Fruit fly (Drosophila melanogaster) whole organism, embryonic: Measurements from ENCODE around the gene CG31798.

Experiments used
- ATbp ChIP-seq: fragments of 200-800 bp; sonication (Bioruptor generic); optimal IDR thresholded peaks from 2 replicates; lab custom pipeline; 2017; ENCODE audit warnings: missing biosample characterization, mild to moderate bottlenecking, missing genetic modification characterization, missing genetic modification reagents
- Ada2b ChIP-seq: fragments of 200-800 bp; sonication (Bioruptor generic); IDR thresholded peaks from 2 replicates; pipeline ENCODE4 v1.3.6; 2022; ENCODE audit warnings: missing biosample characterization, missing genetic modification characterization
- CG10462 ChIP-seq: fragments of 200-800 bp; sonication (Bioruptor generic); optimal IDR thresholded peaks from 2 replicates; lab custom pipeline; 2016; ENCODE audit warnings: missing biosample characterization, missing genetic modification characterization
- CG11093 ChIP-seq: fragments of 200-800 bp; sonication (Bioruptor generic); IDR thresholded peaks from 3 replicates; pipeline ENCODE4 v1.3.6; 2022; ENCODE audit warnings: missing biosample characterization, missing genetic modification characterization
- CG11247 ChIP-seq: fragments of 200-800 bp; sonication (Bioruptor generic); IDR thresholded peaks from 2 replicates; pipeline ENCODE4 v1.3.6; 2022; ENCODE audit warnings: missing biosample characterization, missing genetic modification characterization
- CG12155 ChIP-seq: fragments of 200-800 bp; sonication (Bioruptor generic); optimal IDR thresholded peaks from 3 replicates; lab custom pipeline; 2016; ENCODE audit warnings: missing biosample characterization, missing genetic modification characterization
- CG13424 ChIP-seq: fragments of 200-800 bp; sonication (Bioruptor generic); optimal IDR thresholded peaks from 2 replicates; lab custom pipeline; 2019; ENCODE audit warnings: missing biosample characterization, mild to moderate bottlenecking, missing genetic modification characterization, moderate library complexity
- CG16863 ChIP-seq: fragments of 200-800 bp; sonication (Bioruptor generic); optimal IDR thresholded peaks from 3 replicates; lab custom pipeline; 2016; ENCODE audit warnings: missing biosample characterization, missing genetic modification characterization
- CG17829 ChIP-seq: fragments of 200-800 bp; optimal IDR thresholded peaks from 2 replicates; lab custom pipeline; 2019; ENCODE audit warnings: missing biosample characterization, mild to moderate bottlenecking, missing genetic modification characterization, moderate library complexity
- CG2120 ChIP-seq: fragments of 200-800 bp; sonication (Bioruptor generic); optimal IDR thresholded peaks from 3 replicates; lab custom pipeline; 2016; ENCODE audit warnings: missing biosample characterization, missing genetic modification characterization
- CG2678 ChIP-seq: fragments of 200-800 bp; sonication (Bioruptor generic); optimal IDR thresholded peaks from 3 replicates; lab custom pipeline; 2019; ENCODE audit warnings: missing biosample characterization, mild to moderate bottlenecking, missing genetic modification characterization, moderate library complexity
- CG2875 ChIP-seq: fragments of 200-800 bp; sonication (Bioruptor generic); optimal IDR thresholded peaks from 2 replicates; lab custom pipeline; 2017; ENCODE audit warnings: missing biosample characterization, mild to moderate bottlenecking, missing genetic modification characterization, missing genetic modification reagents
- CG2889 ChIP-seq: fragments of 200-800 bp; sonication (Bioruptor generic); IDR thresholded peaks from 3 replicates; pipeline ENCODE4 v1.3.6; 2022; ENCODE audit warnings: missing biosample characterization, missing genetic modification characterization
- CG31224 ChIP-seq: fragments of 200-800 bp; sonication (Bioruptor generic); IDR thresholded peaks from 2 replicates; pipeline ENCODE4 v1.3.6; 2022; ENCODE audit warnings: missing biosample characterization, missing genetic modification characterization
- CG31388 ChIP-seq: fragments of 200-800 bp; sonication (Bioruptor generic); optimal IDR thresholded peaks from 2 replicates; lab custom pipeline; 2016; ENCODE audit warnings: missing biosample characterization, missing genetic modification characterization
- CG3726 ChIP-seq: fragments of 200-800 bp; sonication (Bioruptor generic); IDR thresholded peaks from 3 replicates; pipeline ENCODE4, ENCODE4 v1.3.6; 2022; ENCODE audit warnings: missing biosample characterization, missing genetic modification characterization
- CG7357 ChIP-seq: fragments of 200-800 bp; sonication (Bioruptor generic); IDR thresholded peaks from 3 replicates; pipeline ENCODE4 v1.3.6; 2022; ENCODE audit warnings: missing biosample characterization, missing genetic modification characterization
- CG7839 ChIP-seq: fragments of 200-800 bp; sonication (Bioruptor generic); optimal IDR thresholded peaks from 3 replicates; lab custom pipeline; 2018; ENCODE audit warnings: missing biosample characterization, mild to moderate bottlenecking, missing genetic modification characterization, moderate library complexity
- CG8765 ChIP-seq: fragments of 200-800 bp; sonication (Bioruptor generic); IDR thresholded peaks from 2 replicates; pipeline ENCODE4 v1.3.6; 2022; ENCODE audit warnings: missing biosample characterization, missing genetic modification characterization
- CG9797 ChIP-seq: fragments of 200-800 bp; sonication (Bioruptor generic); optimal IDR thresholded peaks from 3 replicates; lab custom pipeline; 2018; ENCODE audit warnings: missing biosample characterization, mild to moderate bottlenecking, missing genetic modification characterization
- CTCF ChIP-seq: fragments of 200-800 bp; sonication (Bioruptor generic); optimal IDR thresholded peaks from 2 replicates; lab custom pipeline; 2017; ENCODE audit warnings: missing biosample characterization, mild to moderate bottlenecking, missing genetic modification characterization, moderate library complexity
- Gsc ChIP-seq: fragments of 200-800 bp; sonication (Bioruptor generic); IDR thresholded peaks from 2 replicates; pipeline ENCODE4 v1.3.6; 2022; ENCODE audit warnings: missing biosample characterization, missing genetic modification characterization
- Gug ChIP-seq: fragments of 200-800 bp; sonication (Bioruptor generic); IDR thresholded peaks from 4 replicates; pipeline ENCODE4 v1.3.6; 2022; ENCODE audit warnings: missing biosample characterization, missing genetic modification characterization
- H15 ChIP-seq: fragments of 200-800 bp; sonication (Bioruptor generic); IDR thresholded peaks from 3 replicates; pipeline ENCODE4 v1.3.6; 2022; ENCODE audit warnings: missing biosample characterization, missing genetic modification characterization
- H2.0 ChIP-seq: fragments of 200-800 bp; sonication (Bioruptor generic); IDR thresholded peaks from 2 replicates; pipeline ENCODE4 v1.3.6; 2022; ENCODE audit warnings: missing biosample characterization, missing genetic modification characterization
- HHEX ChIP-seq: fragments of 200-800 bp; sonication (Bioruptor generic); optimal IDR thresholded peaks from 3 replicates; lab custom pipeline; 2017; ENCODE audit warnings: missing biosample characterization, mild to moderate bottlenecking, missing genetic modification characterization, missing genetic modification reagents
- HLH54F ChIP-seq: fragments of 200-800 bp; sonication (Bioruptor generic); optimal IDR thresholded peaks from 3 replicates; lab custom pipeline; 2016; ENCODE audit warnings: missing biosample characterization, missing genetic modification characterization
- Hmr ChIP-seq: fragments of 200-800 bp; sonication (Bioruptor generic); optimal IDR thresholded peaks from 3 replicates; lab custom pipeline; 2017; ENCODE audit warnings: mild to moderate bottlenecking, missing biosample characterization, missing genetic modification reagents, missing genetic modification characterization
- Hr3 ChIP-seq: fragments of 200-800 bp; sonication (Bioruptor generic); optimal IDR thresholded peaks from 3 replicates; lab custom pipeline; 2016; ENCODE audit warnings: missing biosample characterization, missing genetic modification characterization
- Ptx1 ChIP-seq: fragments of 200-800 bp; sonication (Bioruptor generic); IDR thresholded peaks from 2 replicates; pipeline ENCODE4 v1.3.6; 2022; ENCODE audit warnings: missing biosample characterization, missing genetic modification characterization
- Sox100B ChIP-seq: fragments of 200-800 bp; sonication (Bioruptor generic); optimal IDR thresholded peaks from 3 replicates; lab custom pipeline; 2018; ENCODE audit warnings: missing biosample characterization, mild to moderate bottlenecking, missing genetic modification characterization
- Taf1 ChIP-seq: fragments of 200-800 bp; sonication (Bioruptor generic); IDR thresholded peaks from 2 replicates; pipeline ENCODE4 v1.3.6; 2022; ENCODE audit warnings: missing biosample characterization, missing genetic modification characterization
- bcd ChIP-seq: fragments of 200-800 bp; sonication (Bioruptor generic); optimal IDR thresholded peaks from 2 replicates; lab custom pipeline; 2017; ENCODE audit warnings: missing biosample characterization, mild to moderate bottlenecking, missing genetic modification characterization
- caup ChIP-seq: fragments of 200-800 bp; sonication (Bioruptor generic); optimal IDR thresholded peaks from 3 replicates; lab custom pipeline; 2017; ENCODE audit warnings: missing biosample characterization, mild to moderate bottlenecking, missing genetic modification characterization, moderate library complexity; ENCODE audit not compliant: severe bottlenecking
- chm ChIP-seq: fragments of 200-800 bp; sonication (Bioruptor generic); IDR thresholded peaks from 2 replicates; pipeline ENCODE4 v1.3.6; 2022; ENCODE audit warnings: missing biosample characterization, missing genetic modification characterization
- ci ChIP-seq: fragments of 200-800 bp; sonication (Bioruptor generic); IDR thresholded peaks from 3 replicates; pipeline ENCODE4 v1.3.6; 2022; ENCODE audit warnings: missing biosample characterization, missing genetic modification characterization
- eve ChIP-seq, 2 experiments: fragments of >200 bp; optimal IDR thresholded peaks; 2 replicates each; lab custom pipeline; 2017; ENCODE audit warnings: missing biosample characterization in 2 of 2, missing genetic modification characterization in 2 of 2
- gem ChIP-seq: fragments of 200-800 bp; sonication (Bioruptor generic); optimal IDR thresholded peaks from 2 replicates; lab custom pipeline; 2019; ENCODE audit warnings: missing biosample characterization, mild to moderate bottlenecking, missing genetic modification characterization, moderate library complexity
- nmo ChIP-seq: fragments of 200-800 bp; sonication (Bioruptor generic); optimal IDR thresholded peaks from 2 replicates; lab custom pipeline; 2018; ENCODE audit warnings: missing biosample characterization, mild to moderate bottlenecking, missing genetic modification characterization, moderate library complexity
- odd ChIP-seq: fragments of 200-800 bp; sonication (Bioruptor generic); optimal IDR thresholded peaks from 2 replicates; lab custom pipeline; 2017; ENCODE audit warnings: missing biosample characterization, mild to moderate bottlenecking, missing genetic modification characterization
- peb ChIP-seq: fragments of 200-800 bp; sonication (Bioruptor generic); IDR thresholded peaks from 2 replicates; pipeline ENCODE4 v1.3.6; 2022; ENCODE audit warnings: missing biosample characterization, missing genetic modification characterization
- pum ChIP-seq: fragments of 200-800 bp; sonication (Bioruptor generic); optimal IDR thresholded peaks from 2 replicates; lab custom pipeline; 2016; ENCODE audit warnings: missing biosample characterization, missing genetic modification characterization
- row ChIP-seq: fragments of 200-800 bp; sonication (Bioruptor generic); IDR thresholded peaks from 3 replicates; pipeline ENCODE4 v1.3.6; 2022; ENCODE audit warnings: missing biosample characterization, missing genetic modification characterization
- sens-2 ChIP-seq: fragments of 200-800 bp; sonication (Bioruptor generic); IDR thresholded peaks from 2 replicates; pipeline ENCODE4 v1.3.6; 2022; ENCODE audit warnings: missing biosample characterization, missing genetic modification characterization
- sim ChIP-seq: fragments of 200-800 bp; sonication (Bioruptor generic); IDR thresholded peaks from 2 replicates; pipeline ENCODE4 v1.3.6; 2022; ENCODE audit warnings: missing biosample characterization, missing genetic modification characterization
- tap ChIP-seq: fragments of 200-800 bp; optimal IDR thresholded peaks from 3 replicates; lab custom pipeline; 2019; ENCODE audit warnings: missing biosample characterization, mild to moderate bottlenecking, missing genetic modification characterization, moderate library complexity
- tna ChIP-seq: fragments of 200-800 bp; sonication (Bioruptor generic); IDR thresholded peaks from 2 replicates; pipeline ENCODE4 v1.3.6; 2022; ENCODE audit warnings: missing biosample characterization, missing genetic modification characterization; ENCODE audit not compliant: partially characterized antibody
- trem ChIP-seq: fragments of 200-800 bp; optimal IDR thresholded peaks from 3 replicates; lab custom pipeline; 2019; ENCODE audit warnings: missing biosample characterization, mild to moderate bottlenecking, missing genetic modification characterization, moderate library complexity
- zen2 ChIP-seq: fragments of 200-800 bp; sonication (Bioruptor generic); IDR thresholded peaks from 3 replicates; pipeline ENCODE4 v1.3.6; 2022; ENCODE audit warnings: missing biosample characterization, missing genetic modification characterization; ENCODE audit not compliant: partially characterized antibody

CG31798 gene

dm6 chr2L:19377129-19378083 is 16.6 kb upstream of the CG31798 start (continued):
- TF ChIP-seq ci (GFP tag; lab: Robert Waterston, UW) (peak; percentile 68; the same call in 2 of the 3 replicates), CG11093 (0 out of 3 replicates have a peak, but pooled peaks have one; percentile 34), CG2120 (GFP tag; lab: Kevin White, UChicago) (peak; percentile 18), ATbp (no peak), Gug (peak; percentile 26; the same call in 1 of the 4 replicates), CG17829 (tag; lab: Kevin White, UChicago) (peak; percentile 70), CG7839 (tag; lab: Kevin White, UChicago) (peak; percentile 59), odd (peak; percentile 8), CG12155 (GFP tag; lab: Kevin White, UChicago) (peak; percentile 33), Taf1 (GFP tag; lab: Robert Waterston, UW) (no peak), tna (GFP tag; lab: Robert Waterston, UW) (no peak), CG13424 (tag; lab: Kevin White, UChicago) (peak; percentile 52), H2.0 (GFP tag; lab: Robert Waterston, UW) (peak; percentile 48), bcd (peak; percentile 41), CTCF (no peak), trem (peak; percentile 49), CG3726 (no peak), CG11247 (GFP tag; lab: Robert Waterston, UW) (peak; percentile 43; the same call in 1 of the 2 replicates), zen2 (GFP tag; lab: Robert Waterston, UW) (no peak), pum (GFP tag; lab: Kevin White, UChicago) (no peak), CG2875 (GFP tag; lab: Kevin White, UChicago) (peak; percentile 49), Ptx1 (GFP tag; lab: Robert Waterston, UW) (peak; percentile 36; the same call in 1 of the 2 replicates), caup (GFP tag; lab: Kevin White, UChicago) (no peak), CG16863 (GFP tag; lab: Kevin White, UChicago) (peak; percentile 3), Ada2b (GFP tag; lab: Robert Waterston, UW) (0 out of 2 replicates have a peak, but pooled peaks have one; percentile 22), gem (tag; lab: Kevin White, UChicago) (peak; percentile 73), CG2678 (tag; lab: Kevin White, UChicago) (peak; percentile 69), CG9797 (no peak), CG31388 (no peak), nmo (GFP tag; lab: Kevin White, UChicago) (peak; percentile 58), row (GFP tag; lab: Robert Waterston, UW) (peak; percentile 74), sens-2 (peak; percentile 62; the same call in 1 of the 2 replicates), Hmr (peak; percentile 9), tap (peak; percentile 53), chm (peak; percentile 71; the same call in 1 of the 2 replicates), CG10462 (GFP tag; lab: Kevin White, UChicago) (peak; percentile 19), Sox100B (peak; percentile 46), CG31224 (GFP tag; lab: Robert Waterston, UW) (0 out of 2 replicates have a peak, but pooled peaks have one; percentile 7), CG7357 (GFP tag; lab: Robert Waterston, UW) (no peak), eve (GFP tag; optimal IDR thresholded peaks at IDR 0.05; lab: Kevin White, UChicago) (peak in 1 of 2 experiments; percentile 1), Hr3 (peak; percentile 35), HHEX (GFP tag; lab: Kevin White, UChicago) (peak; percentile 35), peb (no peak), HLH54F (GFP tag; lab: Kevin White, UChicago) (no peak), CG2889 (GFP tag; lab: Robert Waterston, UW) (no peak), CG8765 (peak; percentile 84), sim (GFP tag; lab: Robert Waterston, UW) (0 out of 2 replicates have a peak, but pooled peaks have one; percentile 14), Gsc (GFP tag; lab: Robert Waterston, UW) (no peak), H15 (GFP tag; lab: Robert Waterston, UW) (peak; percentile 48; the same call in 1 of the 3 replicates)
